Fruit fly (Drosophila melanogaster) S2 (cell line): ENCODE measurements around the gene Cyp28d1.

Source experiments
- CG8478 ChIP-seq: fragments of >200 bp; optimal IDR thresholded peaks from 2 replicates; lab custom pipeline; 2018
- CTCF ChIP-seq, 2 experiments: fragments of >200 bp; optimal IDR thresholded peaks; 2 replicates each; lab custom pipeline; 2018

DNA sequence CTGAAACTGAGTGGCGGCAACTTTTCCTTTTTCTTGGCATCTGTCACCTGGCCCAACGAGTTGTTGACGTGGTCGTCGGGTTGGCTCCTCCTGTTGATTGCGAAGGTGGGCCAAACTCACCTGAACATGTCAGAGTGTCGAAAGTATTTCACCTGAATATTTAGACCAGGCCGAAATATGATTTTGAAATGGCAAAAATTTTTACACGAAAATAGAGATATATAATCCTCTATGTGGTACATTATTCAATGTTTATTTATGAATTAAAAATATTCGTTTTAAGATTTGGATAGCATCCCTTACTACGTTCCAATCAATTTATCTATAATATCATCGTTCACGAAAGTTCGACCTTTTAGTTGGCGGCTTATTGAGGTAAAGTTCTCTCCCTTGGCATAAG is 4.7 kb downstream of the Cyp28d1 start, which contains the start of gene CG7742:
- TF ChIP-seq CG8478 (lab: Kevin White, UChicago) (no peak), CTCF (optimal IDR thresholded peaks at IDR 0.05; lab: Kevin White, UChicago) (no peak)
